Fruit fly (Drosophila melanogaster): ENCODE results near the gene CG42393.

The CG42393 gene

DNA sequence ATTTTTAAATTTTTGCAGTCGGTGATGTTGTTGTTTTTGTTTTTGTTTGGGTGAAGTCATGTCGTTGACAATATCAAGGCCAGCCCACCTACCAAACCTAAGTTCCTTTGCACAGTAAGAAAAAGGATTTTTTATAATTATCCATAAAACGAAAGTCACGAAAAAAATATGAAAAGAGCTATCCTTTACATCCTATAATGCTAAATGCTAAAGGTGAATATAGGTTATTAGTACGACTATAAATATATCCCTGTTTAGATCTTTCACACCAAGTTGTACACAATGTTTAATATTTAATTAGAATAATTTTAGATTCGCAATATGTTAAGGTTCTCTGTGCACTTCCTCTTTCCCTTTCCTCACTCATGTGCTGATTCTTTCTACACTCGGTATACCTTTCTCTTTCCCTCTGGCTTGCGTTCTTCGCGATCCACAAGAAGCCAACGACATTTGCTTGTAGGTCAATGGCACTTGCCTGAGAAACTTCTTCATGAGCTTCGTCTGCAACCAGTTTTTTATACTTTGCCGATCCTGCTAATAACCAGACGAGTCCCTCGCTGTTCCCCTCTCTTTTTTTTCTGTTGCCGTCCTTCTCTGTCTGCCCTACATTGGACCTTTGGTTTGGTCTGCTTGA is 5.0 kb upstream of the CG42393 start:
- no peak for TF ChIP-seq CTCF (optimal IDR thresholded peaks at IDR 0.05)
- TF ChIP-seq CG8478 (optimal IDR thresholded peaks at IDR 0.05), result no peak

DNA sequence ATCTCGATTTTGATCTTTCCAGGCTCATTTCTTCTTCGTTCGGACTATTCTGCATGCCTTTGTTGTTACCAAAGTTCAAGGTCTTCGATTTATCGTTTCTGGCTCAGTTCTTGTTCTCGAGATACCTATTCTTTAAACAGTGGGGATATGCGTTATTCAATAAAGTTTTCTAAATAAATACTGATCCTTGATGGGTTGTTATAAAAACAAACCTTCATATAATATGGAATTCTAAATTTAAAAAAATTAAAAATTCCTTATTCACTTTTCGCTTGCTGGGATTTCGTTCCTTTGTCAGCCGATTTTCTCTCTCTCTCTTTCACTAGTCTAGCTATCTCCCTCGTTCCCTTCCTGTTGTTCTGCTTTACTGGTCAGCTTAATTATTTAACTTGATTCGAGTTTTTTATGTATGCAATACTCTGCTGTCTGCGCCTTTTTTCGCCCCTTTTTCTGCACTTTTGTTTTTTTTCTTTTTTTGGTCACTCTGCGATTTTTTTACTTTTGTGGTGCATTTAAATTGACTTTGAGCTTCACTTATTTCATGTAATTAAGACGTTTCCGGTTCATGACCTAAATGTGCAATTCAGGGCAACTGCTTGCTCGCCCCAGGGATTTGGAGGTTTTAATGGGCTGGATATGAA is 4.3 kb upstream of the CG42393 start:
- no peak for TF ChIP-seq CTCF (optimal IDR thresholded peaks at IDR 0.05)
- TF ChIP-seq CG8478 (optimal IDR thresholded peaks at IDR 0.05), result no peak

DNA sequence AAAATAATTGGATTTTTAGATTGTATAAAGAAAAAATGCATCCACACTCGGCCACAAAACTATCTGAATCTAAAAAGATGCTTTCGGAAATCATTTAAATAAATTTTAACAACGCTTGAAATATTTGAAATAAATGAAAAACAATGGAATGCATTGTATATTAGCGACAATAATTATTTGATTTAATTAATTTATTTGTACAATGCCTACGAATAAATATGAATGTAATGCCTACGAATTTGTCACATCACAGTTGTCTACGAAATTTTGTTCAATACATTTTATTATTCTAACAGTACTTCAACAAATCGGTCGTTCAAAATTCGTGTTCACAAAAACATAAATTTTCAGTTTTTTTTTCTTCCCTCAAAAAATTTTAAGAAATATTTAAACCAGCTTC is 2.5 kb upstream of the CG42393 start, which contains the start of gene CG32192:
Gene CG32192, plus strand, starts transcription at position 301 of the 400 bp plus-strand sequence.
- TF ChIP-seq CTCF (optimal IDR thresholded peaks at IDR 0.05), result no peak
- no peak for TF ChIP-seq CG8478 (optimal IDR thresholded peaks at IDR 0.05)

DNA sequence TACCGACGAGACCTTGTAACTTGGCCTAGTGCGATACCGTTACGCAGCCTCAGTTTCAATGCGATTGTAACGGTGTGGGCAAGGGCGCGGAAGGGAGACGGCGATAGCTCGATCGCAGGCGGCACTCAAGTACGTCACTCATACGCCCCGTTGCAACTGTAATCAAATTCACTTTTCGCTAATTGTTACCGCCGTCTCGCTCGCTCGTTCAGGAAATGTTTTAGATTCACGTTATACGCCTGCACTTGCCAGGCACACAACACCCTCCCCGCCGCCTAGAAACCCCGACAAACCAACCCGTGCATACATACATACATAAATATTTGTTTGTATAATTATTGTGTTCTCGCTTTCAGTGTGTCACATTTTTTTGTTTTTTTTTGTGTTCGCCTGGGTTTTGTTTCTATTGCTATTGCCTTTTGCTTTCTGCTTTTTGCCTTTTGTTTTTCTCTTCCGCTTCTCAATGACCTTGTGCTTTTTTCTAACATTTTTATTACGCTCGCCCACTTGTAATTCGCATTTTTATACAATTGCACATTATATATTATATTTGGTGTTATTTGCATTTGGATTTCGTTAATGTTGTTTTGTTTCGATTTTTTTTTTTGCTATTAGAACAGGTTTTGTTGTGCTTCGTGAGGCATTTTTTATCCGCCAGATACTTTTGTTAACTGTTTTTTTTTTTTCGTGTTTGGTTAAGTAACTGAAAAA is 2.0 kb downstream of the CG42393 start:
- TF ChIP-seq CTCF (optimal IDR thresholded peaks at IDR 0.05) (no peak), CG8478 (optimal IDR thresholded peaks at IDR 0.05) (no peak)

DNA sequence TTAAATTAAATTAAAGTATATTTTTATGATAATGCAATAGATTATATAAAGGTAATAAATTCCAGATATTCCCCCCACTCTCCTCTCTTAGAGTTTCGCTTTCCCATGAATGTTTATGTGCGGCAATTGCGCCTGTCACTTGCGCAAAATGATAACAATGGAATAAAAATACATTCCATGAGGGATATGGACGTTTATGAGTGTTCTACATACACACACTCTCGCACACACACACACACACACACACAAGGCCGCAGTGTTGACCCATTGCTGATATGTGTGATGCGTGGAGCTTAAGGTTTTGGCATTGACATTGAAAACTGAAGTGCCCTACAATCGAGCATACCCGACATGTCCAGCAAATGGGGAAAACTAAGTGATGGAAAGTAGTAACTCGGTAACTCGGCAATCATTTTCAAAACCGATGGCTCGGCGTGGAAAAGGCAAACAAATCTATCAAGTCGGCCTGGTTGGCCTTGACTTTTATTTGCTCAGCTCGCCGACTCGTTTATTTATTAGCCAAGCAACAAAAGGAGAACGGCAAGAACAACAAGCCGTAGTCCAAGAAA is 4.1 kb downstream of the CG42393 start:
- TF ChIP-seq CTCF (optimal IDR thresholded peaks at IDR 0.05) (no peak), CG8478 (optimal IDR thresholded peaks at IDR 0.05) (no peak)

DNA sequence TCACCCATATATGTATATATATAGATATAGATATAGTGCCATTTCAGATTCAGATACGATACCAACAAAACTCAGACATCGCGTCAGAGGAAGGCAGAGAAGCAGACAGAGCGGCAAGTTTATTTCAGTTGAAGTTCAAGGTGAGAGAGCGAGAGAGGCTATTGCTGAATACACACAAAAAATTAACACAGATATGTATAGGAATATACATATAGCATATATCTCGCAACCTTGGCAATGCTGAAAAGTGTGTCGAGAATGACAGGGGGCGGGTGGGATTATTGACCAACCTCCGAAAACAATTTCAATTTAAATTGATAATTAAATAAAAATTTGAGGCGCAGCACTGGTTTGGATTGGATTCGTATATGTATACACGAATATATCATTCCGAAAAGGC is 14.5 kb downstream of the CG42393 start:
- TF ChIP-seq CG8478 (optimal IDR thresholded peaks at IDR 0.05) (no peak), CTCF (optimal IDR thresholded peaks at IDR 0.05) (no peak)

DNA sequence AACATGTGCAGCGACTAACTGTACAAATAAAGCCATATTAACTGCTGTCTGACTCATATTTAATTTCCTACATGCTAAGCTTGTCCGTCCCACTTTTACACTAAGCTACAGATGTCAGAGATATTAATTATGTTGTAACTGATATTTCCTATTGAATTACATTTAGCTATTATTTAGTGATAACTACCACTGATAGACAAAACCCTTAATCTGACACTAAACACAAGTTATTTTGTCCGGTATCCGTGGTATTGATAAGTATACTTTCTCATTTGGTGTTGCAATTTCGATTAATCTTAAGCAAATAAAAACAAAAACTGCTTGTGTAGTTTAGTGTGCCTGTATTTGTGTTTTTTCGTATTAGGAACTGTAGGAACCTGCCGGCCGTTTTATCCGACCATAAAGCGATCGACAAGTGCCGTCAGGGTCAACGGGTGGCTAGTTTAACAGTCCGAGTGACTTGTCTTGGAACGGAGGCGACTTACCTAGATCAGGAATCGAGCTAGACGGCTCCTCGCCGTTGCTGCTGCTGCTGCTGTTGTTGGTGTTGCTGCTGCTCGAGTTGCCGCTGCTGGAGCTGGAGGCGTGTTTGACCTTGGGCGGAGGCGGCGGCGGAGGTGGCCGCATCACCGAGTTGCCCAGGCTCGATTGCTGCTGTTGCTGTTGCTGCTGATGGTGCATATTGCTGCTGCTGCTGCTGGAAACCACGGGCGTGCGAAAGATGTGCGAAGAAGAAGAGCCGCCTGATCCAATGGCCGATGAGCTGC is 15.4 kb downstream of the CG42393 start:
- TF ChIP-seq CG8478 (optimal IDR thresholded peaks at IDR 0.05) (no peak), CTCF (optimal IDR thresholded peaks at IDR 0.05) (no peak)

DNA sequence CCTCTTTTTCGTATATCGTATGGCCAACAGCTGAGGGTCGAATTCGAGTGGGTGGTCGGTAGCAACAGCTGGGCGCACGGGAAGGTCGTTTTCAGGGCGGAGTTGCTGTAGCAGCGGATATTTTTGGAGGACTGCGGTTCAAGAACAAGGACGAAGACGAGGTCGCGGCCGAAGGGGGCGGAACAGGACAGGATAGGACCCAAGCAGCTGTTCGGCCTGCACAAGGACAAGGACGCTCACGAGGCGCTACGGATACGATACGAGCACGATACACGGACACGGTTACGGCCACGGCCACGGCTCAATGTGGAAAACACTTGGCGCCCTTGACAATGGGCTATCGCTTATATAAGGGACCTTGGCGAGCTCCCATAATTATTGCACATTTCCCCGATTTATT is 18.7 kb downstream of the CG42393 start:
- TF ChIP-seq CG8478 (optimal IDR thresholded peaks at IDR 0.05) (no peak), CTCF (optimal IDR thresholded peaks at IDR 0.05) (no peak)

DNA sequence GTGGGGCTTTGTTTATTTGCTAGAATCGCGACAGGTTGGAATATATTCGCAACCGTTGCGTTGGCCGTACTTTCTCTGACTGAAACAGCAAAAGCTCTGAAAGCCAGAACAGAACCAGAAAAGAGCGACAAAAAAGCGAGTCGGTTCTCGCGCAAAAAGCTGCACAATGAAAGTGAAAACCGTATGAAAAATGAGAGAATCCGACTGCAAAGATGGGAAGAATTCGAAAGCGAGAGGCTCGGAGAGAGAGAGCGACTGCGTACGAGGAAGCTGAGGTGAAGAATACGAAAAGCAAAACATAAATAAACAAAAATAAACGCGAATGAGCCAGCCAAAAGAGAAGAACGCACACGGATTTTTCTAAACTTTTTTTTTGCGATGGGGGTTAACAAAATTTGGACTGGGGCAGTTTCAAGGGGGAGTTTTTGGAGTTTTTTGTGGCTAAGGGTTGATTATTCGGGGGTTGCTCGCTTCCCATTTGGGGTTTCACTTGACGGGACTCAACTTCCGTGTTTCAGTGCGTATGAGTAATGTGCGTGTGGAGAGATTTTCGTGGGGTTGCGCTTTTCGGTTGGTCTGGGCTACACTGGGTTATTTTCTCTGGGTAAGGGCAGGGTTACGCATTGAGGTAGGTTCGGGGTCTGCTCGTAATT is 19.3 kb downstream of the CG42393 start:
- no peak for TF ChIP-seq CG8478 (optimal IDR thresholded peaks at IDR 0.05)
- no peak for TF ChIP-seq CTCF (optimal IDR thresholded peaks at IDR 0.05)

DNA sequence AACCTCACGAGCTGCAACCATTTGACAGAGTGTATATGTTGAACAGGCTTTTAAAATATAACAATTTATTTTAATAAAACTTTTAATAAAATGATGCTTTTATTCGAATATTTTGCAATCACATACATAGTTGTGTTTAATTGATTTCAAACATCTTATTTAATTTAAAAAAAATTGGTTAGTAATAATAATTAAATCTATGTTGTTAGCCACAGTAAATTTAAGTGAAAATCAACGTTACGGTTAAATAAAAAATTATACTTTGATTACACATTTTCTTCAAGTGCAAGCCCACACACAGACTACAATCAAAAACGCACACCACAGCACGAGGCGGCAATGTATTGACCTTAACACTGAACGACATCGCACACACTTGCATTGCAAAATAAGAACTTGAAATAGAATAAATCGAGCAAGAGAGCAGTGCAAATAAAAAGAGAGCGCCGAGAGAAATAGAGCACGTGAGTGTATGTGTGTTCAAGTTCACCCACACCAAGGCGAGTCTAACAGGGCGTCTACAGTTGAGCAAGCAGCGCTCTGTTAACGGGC is 20.5 kb downstream of the CG42393 start:
- TF ChIP-seq CG8478 (optimal IDR thresholded peaks at IDR 0.05), result no peak

DNA sequence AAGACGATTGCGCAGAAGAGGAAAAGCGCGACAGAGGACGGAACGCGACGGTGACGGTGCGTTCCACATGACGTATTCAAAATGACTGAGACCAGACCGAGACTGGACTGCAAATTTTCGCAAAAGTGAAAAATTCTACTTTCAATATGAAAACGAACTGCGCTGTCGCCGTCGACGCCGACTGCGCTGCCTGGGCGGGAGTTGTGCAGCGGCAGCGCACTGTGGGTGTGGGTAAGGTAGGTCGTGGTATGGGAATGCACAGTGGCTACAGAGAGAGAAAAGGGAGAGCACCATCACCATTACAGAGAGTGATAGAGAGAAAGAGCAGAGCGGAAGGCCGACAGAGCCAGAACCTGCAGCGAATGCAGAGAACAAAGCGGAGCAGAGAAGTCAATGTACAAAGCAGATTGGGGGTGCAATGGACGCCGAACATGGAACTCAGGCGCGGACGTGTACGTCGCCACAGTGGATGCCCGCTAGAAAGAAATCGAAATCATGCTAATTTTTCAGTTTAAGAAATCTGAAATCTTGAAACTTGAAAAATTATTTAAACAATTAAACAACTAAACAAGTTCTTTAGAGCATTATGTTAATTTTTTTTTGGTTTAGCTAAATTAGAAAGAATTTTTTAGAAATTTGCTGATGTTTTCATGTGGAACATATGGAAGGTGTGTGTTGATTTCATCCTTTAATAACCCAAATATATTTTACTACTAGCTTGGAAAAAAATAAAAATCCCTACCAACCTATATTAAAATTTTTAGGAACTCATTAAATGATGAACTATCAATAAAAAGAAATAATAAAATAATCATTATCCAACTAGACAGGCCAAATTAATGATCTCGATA is 22.3 kb downstream of the CG42393 start, which contains the start of gene Eip75B:
Gene Eip75B, minus strand, starts transcription at position 65 of the 851 bp plus-strand sequence.
- TF ChIP-seq CTCF (optimal IDR thresholded peaks at IDR 0.05) (no peak), CG8478 (optimal IDR thresholded peaks at IDR 0.05) (no peak)

DNA sequence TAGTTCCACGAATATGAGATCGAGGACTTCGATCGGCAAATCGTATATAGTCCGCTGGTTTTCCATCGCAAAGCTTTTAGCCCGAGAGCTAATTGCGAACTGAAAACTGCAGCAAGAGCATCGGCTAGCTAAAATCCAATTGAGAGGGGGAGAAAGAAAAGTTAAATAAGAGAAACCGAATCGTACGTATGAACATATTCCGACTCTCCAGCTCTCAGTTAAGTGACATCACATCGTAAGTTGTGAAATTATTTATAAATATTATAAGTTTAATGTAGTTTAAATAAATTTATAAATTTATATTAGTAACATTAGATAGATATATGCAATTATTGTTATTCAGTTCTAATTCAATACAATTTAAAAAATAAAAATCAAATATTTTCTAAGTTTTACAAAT is 27.5 kb downstream of the CG42393 start, which contains the start of gene CG44006:
Gene CG44006, minus strand, starts transcription at position 101 of the 400 bp plus-strand sequence.
- TF ChIP-seq CG8478 (optimal IDR thresholded peaks at IDR 0.05), result no peak
- TF ChIP-seq CTCF (optimal IDR thresholded peaks at IDR 0.05), result no peak

DNA sequence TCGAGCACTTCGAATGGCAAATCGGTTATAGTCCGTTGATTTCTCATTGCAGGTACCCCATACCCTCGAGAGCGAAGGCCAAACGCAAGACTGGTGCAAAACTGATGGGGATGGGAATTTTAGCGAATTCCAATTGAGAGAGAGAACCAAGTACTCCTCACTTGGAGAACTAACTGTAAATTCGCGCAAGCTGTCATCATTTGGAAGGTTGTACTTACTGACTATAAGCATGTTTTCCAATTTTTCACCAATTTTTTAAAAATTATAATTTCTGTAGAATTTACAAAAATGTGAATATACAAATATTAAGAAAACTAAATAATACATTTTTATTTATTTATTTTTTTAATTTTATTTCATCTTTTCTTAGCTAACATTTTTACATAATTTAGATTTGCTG is 29.5 kb downstream of the CG42393 start, which contains the start of gene CG44005:
Gene CG44005, minus strand, starts transcription at position 101 of the 400 bp plus-strand sequence.
- TF ChIP-seq CG8478 (optimal IDR thresholded peaks at IDR 0.05), result no peak
- TF ChIP-seq CTCF (optimal IDR thresholded peaks at IDR 0.05), result no peak
